Fruit fly (Drosophila melanogaster) whole organism, embryonic: ENCODE results near the gene Upf2.
A peak's percentile ranks its signal among the peaks of the same experiment; 100 is the strongest.

Experiments used
- CG10462 ChIP-seq: fragments of 200-800 bp; sonication (Bioruptor generic); optimal IDR thresholded peaks from 2 replicates; lab custom pipeline; 2016; ENCODE audit warnings: missing biosample characterization, missing genetic modification characterization
- CG10543 ChIP-seq: fragments of 200-800 bp; sonication (Bioruptor generic); optimal IDR thresholded peaks from 3 replicates; lab custom pipeline; 2017; ENCODE audit warnings: missing biosample characterization, mild to moderate bottlenecking, missing genetic modification characterization, moderate library complexity
- CG10654 ChIP-seq: fragments of 200-800 bp; sonication (Bioruptor generic); optimal IDR thresholded peaks from 2 replicates; lab custom pipeline; 2016; ENCODE audit warnings: missing biosample characterization, missing genetic modification characterization
- CG11085 ChIP-seq: fragments of 200-800 bp; sonication (Bioruptor generic); IDR thresholded peaks from 2 replicates; pipeline ENCODE4 v1.3.6; 2022; ENCODE audit warnings: missing biosample characterization, missing genetic modification characterization
- CG11398 ChIP-seq: fragments of 200-800 bp; sonication (Bioruptor generic); optimal IDR thresholded peaks from 2 replicates; lab custom pipeline; 2016; ENCODE audit warnings: missing biosample characterization, missing genetic modification characterization
- CG11723 ChIP-seq: fragments of 200-800 bp; sonication (Bioruptor generic); optimal IDR thresholded peaks from 2 replicates; lab custom pipeline; 2017; ENCODE audit warnings: missing biosample characterization, mild to moderate bottlenecking, missing genetic modification characterization
- CG12236 ChIP-seq: fragments of 200-800 bp; sonication (Bioruptor generic); optimal IDR thresholded peaks from 2 replicates; lab custom pipeline; 2016; ENCODE audit warnings: missing biosample characterization, missing genetic modification characterization
- CG12942 ChIP-seq: fragments of 200-800 bp; sonication (Bioruptor generic); optimal IDR thresholded peaks from 3 replicates; lab custom pipeline; 2016; ENCODE audit warnings: missing biosample characterization, missing genetic modification characterization
- CG15514 ChIP-seq: fragments of 200-800 bp; sonication (Bioruptor generic); optimal IDR thresholded peaks from 3 replicates; lab custom pipeline; 2017; ENCODE audit warnings: missing biosample characterization, missing genetic modification characterization, mild to moderate bottlenecking, moderate library complexity, missing genetic modification reagents
- CG1832 ChIP-seq: fragments of 200-800 bp; sonication (Bioruptor generic); optimal IDR thresholded peaks from 2 replicates; lab custom pipeline; 2017; ENCODE audit warnings: missing biosample characterization, mild to moderate bottlenecking, missing genetic modification characterization, inconsistent platforms
- CG2116 ChIP-seq: fragments of 200-800 bp; sonication (Bioruptor generic); optimal IDR thresholded peaks from 3 replicates; lab custom pipeline; 2018; ENCODE audit warnings: missing biosample characterization, mild to moderate bottlenecking, missing genetic modification characterization
- CG34376 ChIP-seq: fragments of 200-800 bp; sonication (Bioruptor generic); optimal IDR thresholded peaks from 2 replicates; lab custom pipeline; 2018; ENCODE audit warnings: missing biosample characterization, mild to moderate bottlenecking, missing genetic modification characterization
- CG3838 ChIP-seq: fragments of 200-800 bp; sonication (Bioruptor generic); optimal IDR thresholded peaks from 3 replicates; lab custom pipeline; 2016; ENCODE audit warnings: missing biosample characterization, missing genetic modification characterization
- CG43689 ChIP-seq: fragments of 200-800 bp; sonication (Bioruptor generic); IDR thresholded peaks from 2 replicates; pipeline ENCODE4 v1.3.6; 2022; ENCODE audit warnings: missing biosample characterization, missing genetic modification characterization
- CG4424 ChIP-seq: fragments of 200-800 bp; sonication (Bioruptor generic); optimal IDR thresholded peaks from 3 replicates; lab custom pipeline; 2016; ENCODE audit warnings: missing biosample characterization, missing genetic modification characterization
- CG5180 ChIP-seq: fragments of 200-800 bp; sonication (Bioruptor generic); optimal IDR thresholded peaks from 3 replicates; lab custom pipeline; 2017; ENCODE audit warnings: missing biosample characterization, missing genetic modification characterization, mild to moderate bottlenecking, moderate library complexity, missing genetic modification reagents
- CG5245 ChIP-seq: fragments of 200-800 bp; sonication (Bioruptor generic); optimal IDR thresholded peaks from 3 replicates; lab custom pipeline; 2016; ENCODE audit warnings: missing biosample characterization, missing genetic modification characterization
- CG8290 ChIP-seq, 3 experiments: fragments of 200-800 bp; sonication (Bioruptor generic); optimal IDR thresholded peaks; 2 replicates each; lab custom pipeline; 2016 to 2019; ENCODE audit warnings: missing biosample characterization in 3 of 3, missing genetic modification characterization in 3 of 3, mild to moderate bottlenecking in 2 of 3, moderate library complexity in 1 of 3
- CG8388 ChIP-seq: fragments of 200-800 bp; sonication (Bioruptor generic); optimal IDR thresholded peaks from 2 replicates; lab custom pipeline; 2019; ENCODE audit warnings: missing biosample characterization, mild to moderate bottlenecking, missing genetic modification characterization, moderate library complexity
- Elba2 ChIP-seq: fragments of 200-800 bp; sonication (Bioruptor generic); optimal IDR thresholded peaks from 3 replicates; lab custom pipeline; 2016; ENCODE audit warnings: missing biosample characterization, missing genetic modification characterization
- H15 ChIP-seq: fragments of 200-800 bp; sonication (Bioruptor generic); IDR thresholded peaks from 3 replicates; pipeline ENCODE4 v1.3.6; 2022; ENCODE audit warnings: missing biosample characterization, missing genetic modification characterization
- HHEX ChIP-seq: fragments of 200-800 bp; sonication (Bioruptor generic); optimal IDR thresholded peaks from 3 replicates; lab custom pipeline; 2017; ENCODE audit warnings: missing biosample characterization, mild to moderate bottlenecking, missing genetic modification characterization, missing genetic modification reagents
- Hsf ChIP-seq: fragments of 200-800 bp; sonication (Bioruptor generic); optimal IDR thresholded peaks from 3 replicates; lab custom pipeline; 2016; ENCODE audit warnings: missing biosample characterization, missing genetic modification characterization
- Max ChIP-seq: fragments of 200-800 bp; sonication (Bioruptor generic); optimal IDR thresholded peaks from 2 replicates; lab custom pipeline; 2016; ENCODE audit warnings: missing biosample characterization, mild to moderate bottlenecking, missing genetic modification characterization
- Oli ChIP-seq: fragments of 200-800 bp; sonication (Bioruptor generic); optimal IDR thresholded peaks from 2 replicates; lab custom pipeline; 2018; ENCODE audit warnings: missing biosample characterization, mild to moderate bottlenecking, missing genetic modification characterization, moderate library complexity
- Opbp ChIP-seq: fragments of 200-800 bp; sonication (Bioruptor generic); IDR thresholded peaks from 3 replicates; pipeline ENCODE4 v1.3.6; 2022; ENCODE audit warnings: missing biosample characterization, missing genetic modification characterization; ENCODE audit not compliant: partially characterized antibody
- Side ChIP-seq: fragments of 200-800 bp; sonication (Bioruptor generic); optimal IDR thresholded peaks from 2 replicates; lab custom pipeline; 2016; ENCODE audit warnings: missing biosample characterization, missing genetic modification characterization
- Trl ChIP-seq, 3 experiments: fragments of >200 bp in 2 of 3; fragments of 200-800 bp in 1 of 3; sonication (Bioruptor generic) in 1 of 3; optimal IDR thresholded peaks; 2 replicates in 1 of 3; 3 replicates in 2 of 3; lab custom pipeline; 2016 to 2017; ENCODE audit warnings: missing biosample characterization in 1 of 3, missing genetic modification characterization in 1 of 3
- ash1 ChIP-seq: fragments of 200-800 bp; sonication (Bioruptor generic); optimal IDR thresholded peaks from 2 replicates; lab custom pipeline; 2018; ENCODE audit warnings: missing biosample characterization, mild to moderate bottlenecking, missing genetic modification characterization
- ato ChIP-seq: fragments of 200-800 bp; sonication (Bioruptor generic); IDR thresholded peaks from 2 replicates; pipeline ENCODE4 v1.3.6; 2022; ENCODE audit warnings: missing biosample characterization, missing genetic modification characterization; ENCODE audit not compliant: partially characterized antibody
- bcd ChIP-seq: fragments of 200-800 bp; sonication (Bioruptor generic); optimal IDR thresholded peaks from 2 replicates; lab custom pipeline; 2017; ENCODE audit warnings: missing biosample characterization, mild to moderate bottlenecking, missing genetic modification characterization
- cg ChIP-seq: fragments of 200-800 bp; sonication (Bioruptor generic); optimal IDR thresholded peaks from 3 replicates; lab custom pipeline; 2019; ENCODE audit warnings: missing biosample characterization, mild to moderate bottlenecking, missing genetic modification characterization, moderate library complexity
- dan ChIP-seq: fragments of 200-800 bp; sonication (Bioruptor generic); IDR thresholded peaks from 2 replicates; pipeline ENCODE4 v1.3.6; 2022; ENCODE audit warnings: missing biosample characterization, missing genetic modification characterization
- ham ChIP-seq: fragments of 200-800 bp; sonication (Bioruptor generic); IDR thresholded peaks from 2 replicates; pipeline ENCODE4 v1.3.6; 2022; ENCODE audit warnings: missing biosample characterization, missing genetic modification characterization
- hb ChIP-seq: fragments of 200-800 bp; sonication (Bioruptor generic); IDR thresholded peaks from 3 replicates; pipeline ENCODE4 v1.3.6; 2022; ENCODE audit warnings: missing biosample characterization, missing genetic modification characterization; ENCODE audit not compliant: partially characterized antibody
- insv ChIP-seq, 2 experiments: fragments of 200-800 bp; sonication (Bioruptor generic); optimal IDR thresholded peaks; 3 replicates each; lab custom pipeline; 2016 to 2018; ENCODE audit warnings: missing biosample characterization in 2 of 2, missing genetic modification characterization in 2 of 2
- nerfin-1 ChIP-seq: fragments of 200-800 bp; sonication (Bioruptor generic); optimal IDR thresholded peaks from 3 replicates; lab custom pipeline; 2019; ENCODE audit warnings: missing biosample characterization, mild to moderate bottlenecking, missing genetic modification characterization, moderate library complexity
- pan ChIP-seq, 4 experiments: fragments of >200 bp in 3 of 4; fragments of 200-800 bp in 1 of 4; sonication (Bioruptor generic) in 1 of 4; optimal IDR thresholded peaks in 3 of 4; IDR thresholded peaks in 1 of 4; 2 replicates each; pipeline versions ENCODE4 v1.3.6 to Lab custom; 2017 to 2022; ENCODE audit warnings: missing biosample characterization in 2 of 4, missing genetic modification characterization in 2 of 4, mixed read lengths in 1 of 4
- pros ChIP-seq: fragments of 200-800 bp; sonication (Bioruptor generic); optimal IDR thresholded peaks from 3 replicates; lab custom pipeline; 2019; ENCODE audit warnings: missing biosample characterization, mild to moderate bottlenecking, missing genetic modification characterization, moderate library complexity
- slp2 ChIP-seq: fragments of 200-800 bp; sonication (Bioruptor generic); optimal IDR thresholded peaks from 2 replicates; lab custom pipeline; 2016; ENCODE audit warnings: missing biosample characterization, missing genetic modification characterization
- so ChIP-seq: fragments of 200-800 bp; sonication (Bioruptor generic); IDR thresholded peaks from 3 replicates; pipeline ENCODE4 v1.3.6; 2022; ENCODE audit warnings: missing biosample characterization, missing genetic modification characterization
- vnd ChIP-seq: fragments of 200-800 bp; sonication (Bioruptor generic); IDR thresholded peaks from 3 replicates; pipeline ENCODE4 v1.3.6; 2022; ENCODE audit warnings: missing biosample characterization, missing genetic modification characterization; ENCODE audit not compliant: partially characterized antibody
- vvl ChIP-seq: fragments of 200-800 bp; sonication (Bioruptor generic); IDR thresholded peaks from 2 replicates; pipeline ENCODE4 v1.3.6; 2022; ENCODE audit warnings: missing biosample characterization, missing genetic modification characterization
- wek ChIP-seq: fragments of 200-800 bp; sonication (Bioruptor generic); optimal IDR thresholded peaks from 3 replicates; lab custom pipeline; 2018; ENCODE audit warnings: missing biosample characterization, mild to moderate bottlenecking, missing genetic modification characterization, moderate library complexity
- yki ChIP-seq: fragments of >200 bp; optimal IDR thresholded peaks from 3 replicates; lab custom pipeline; 2018
- zf30C ChIP-seq: fragments of 200-800 bp; sonication (Bioruptor generic); optimal IDR thresholded peaks from 3 replicates; lab custom pipeline; 2018; ENCODE audit warnings: missing biosample characterization, mild to moderate bottlenecking, missing genetic modification characterization
- zfh1 ChIP-seq: fragments of 200-800 bp; sonication (Bioruptor generic); IDR thresholded peaks from 3 replicates; pipeline ENCODE4 v1.3.6; 2022; ENCODE audit warnings: missing biosample characterization, missing genetic modification characterization

The Upf2 gene

dm6 chrX:8100826-8101079, 25.5 kb upstream of the Upf2 start:
- TF ChIP-seq insv (GFP tag; optimal IDR thresholded peaks at IDR 0.05; lab: Kevin White, UChicago) = peak in 1 of 2 experiments; percentile 80
- TF ChIP-seq hb (GFP tag; lab: Robert Waterston, UW) = no peak
- no peak for TF ChIP-seq Side
- TF ChIP-seq CG43689 = no peak
- no peak for TF ChIP-seq CG3838 (GFP tag; lab: Kevin White, UChicago)
- no peak for TF ChIP-seq pros (GFP tag; lab: Kevin White, UChicago)
- TF ChIP-seq CG34376 (GFP tag; lab: Kevin White, UChicago) = no peak
- no peak for TF ChIP-seq vnd (GFP tag; lab: Robert Waterston, UW)
- no peak for TF ChIP-seq CG10543 (GFP tag; lab: Kevin White, UChicago)
- no peak for TF ChIP-seq CG15514 (GFP tag; lab: Kevin White, UChicago)
- TF ChIP-seq bcd = no peak
- no peak for TF ChIP-seq CG12942
- TF ChIP-seq CG10462 (GFP tag; lab: Kevin White, UChicago) = no peak
- TF ChIP-seq CG2116 (GFP tag; lab: Kevin White, UChicago) = no peak
- TF ChIP-seq CG1832 (GFP tag; lab: Kevin White, UChicago) = no peak
- TF ChIP-seq CG8388 (GFP tag; lab: Kevin White, UChicago) = no peak
- TF ChIP-seq CG10654 (GFP tag; lab: Kevin White, UChicago) = no peak
- TF ChIP-seq Elba2 = peak; percentile 87

- TF ChIP-seq vvl (peak; percentile 92), nerfin-1 (tag; lab: Kevin White, UChicago) (peak; percentile 66), CG12236 (GFP tag; lab: Kevin White, UChicago) (no peak), so (GFP tag; lab: Robert Waterston, UW) (peak; percentile 88), cg (GFP tag; lab: Kevin White, UChicago) (no peak), ato (no peak), zf30C (GFP tag; lab: Kevin White, UChicago) (peak; percentile 70), Max (peak; percentile 68), Trl (optimal IDR thresholded peaks at IDR 0.05; lab: Kevin White, UChicago) (peak; percentile 60 to 61), Trl (GFP tag; optimal IDR thresholded peaks at IDR 0.05; lab: Kevin White, UChicago) (peak; percentile 49), dan (GFP tag; lab: Robert Waterston, UW) (no peak), ash1 (peak; percentile 2), CG8290 (GFP tag; optimal IDR thresholded peaks at IDR 0.05; lab: Kevin White, UChicago) (no peak), CG8290 (tag; optimal IDR thresholded peaks at IDR 0.05; lab: Kevin White, UChicago) (peak in 1 of 2 experiments; percentile 53), CG5180 (GFP tag; lab: Kevin White, UChicago) (peak; percentile 65), CG4424 (GFP tag; lab: Kevin White, UChicago) (peak; percentile 81), wek (GFP tag; lab: Kevin White, UChicago) (no peak), H15 (GFP tag; lab: Robert Waterston, UW) (peak; percentile 81; the same call in 2 of the 3 replicates), pan (optimal IDR thresholded peaks at IDR 0.05; lab: Kevin White, UChicago) (no peak), pan (GFP tag; optimal IDR thresholded peaks at IDR 0.05 in 1 of 2, IDR thresholded peaks at IDR 0.05 in 1 of 2) (peak in 1 of 2 experiments; percentile 88), zfh1 (GFP tag; lab: Robert Waterston, UW) (peak; percentile 85), CG11085 (GFP tag; lab: Robert Waterston, UW) (peak; percentile 34; the same call in 1 of the 2 replicates), Opbp (GFP tag; lab: Robert Waterston, UW) (no peak), yki (lab: Kevin White, UChicago) (no peak), ham (GFP tag; lab: Robert Waterston, UW) (0 out of 2 replicates have a peak, but pooled peaks have one; percentile 41), slp2 (peak; percentile 26), CG8388 (GFP tag; lab: Kevin White, UChicago) (peak; percentile 81), Oli (tag; lab: Kevin White, UChicago) (peak; percentile 82), Hsf (peak; percentile 76), CG5245 (GFP tag; lab: Kevin White, UChicago) (peak; percentile 71), HHEX (GFP tag; lab: Kevin White, UChicago) (peak; percentile 84), CG11723 (peak; percentile 52), CG11398 (GFP tag; lab: Kevin White, UChicago) (no peak)
Measured at dm6 chrX:8100026-8100825, 25.0 kb upstream of the Upf2 start.
